Worm (Caenorhabditis elegans): ENCODE measurements around the gene B0218.7.

DNA sequence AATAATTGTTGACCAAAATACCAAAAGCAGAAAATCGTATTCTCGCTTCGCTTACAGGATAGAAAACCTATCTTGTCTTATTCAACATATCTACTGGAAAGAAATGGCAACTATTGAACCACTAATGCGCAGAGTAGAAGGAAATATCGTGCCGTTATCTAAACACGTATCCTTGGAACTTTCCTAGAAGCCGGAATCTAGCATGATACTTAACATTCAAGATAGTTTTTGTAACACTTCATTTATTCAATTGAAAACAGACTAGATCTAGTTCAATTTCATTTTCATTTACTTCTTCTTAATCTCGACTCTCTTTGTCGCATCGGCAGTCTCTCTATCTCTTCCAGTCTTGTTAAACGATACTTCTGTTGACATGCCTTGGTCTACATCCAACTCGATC lies 10.9 kb downstream of the B0218.7 start:
- TF ChIP-seq ceh-82 (tag; optimal IDR thresholded peaks at IDR 0.05) (no peak), pha-4 (GFP tag; IDR thresholded peaks at IDR 0.05) (no peak), pha-4 (tag; optimal IDR thresholded peaks at IDR 0.05) (no peak), snpc-4 (tag; optimal IDR thresholded peaks at IDR 0.05) (no peak), nhr-41 (GFP tag; IDR thresholded peaks at IDR 0.05) (no peak), unc-130 (GFP tag; optimal IDR thresholded peaks at IDR 0.05) (no peak), aly-2 (tag; optimal IDR thresholded peaks at IDR 0.05) (no peak)
